Worm (Caenorhabditis elegans) whole organism, early embryonic: ENCODE data around the gene C05C8.1.

Experiments
- B0310.2 ChIP-seq: sonication (generic microtip); optimal IDR thresholded peaks from 2 replicates; lab custom pipeline; 2016; ENCODE audit warnings: mild to moderate bottlenecking, missing genetic modification characterization, missing compliant biosample characterization
- F13C5.2 ChIP-seq: sonication (generic microtip); optimal IDR thresholded peaks from 2 replicates; lab custom pipeline; 2017; ENCODE audit warnings: mild to moderate bottlenecking, missing genetic modification characterization, inconsistent platforms, missing compliant biosample characterization
- aly-1 ChIP-seq: sonication (generic microtip); optimal IDR thresholded peaks from 2 replicates; lab custom pipeline; 2016; ENCODE audit warnings: missing genetic modification characterization, missing compliant biosample characterization
- ama-1 ChIP-seq: fragments of 150-350 bp; optimal IDR thresholded peaks from 2 replicates; lab custom pipeline; 2014
- ceh-13 ChIP-seq: fragments of 200-800 bp; sonication (Bioruptor generic); optimal IDR thresholded peaks from 2 replicates; lab custom pipeline; 2018; ENCODE audit warnings: mild to moderate bottlenecking, missing genetic modification characterization, missing compliant biosample characterization
- ceh-36 ChIP-seq: sonication (generic microtip); optimal IDR thresholded peaks from 2 replicates; lab custom pipeline; 2016; ENCODE audit warnings: missing genetic modification characterization, inconsistent platforms, missing compliant biosample characterization
- ets-7 ChIP-seq: sonication (generic microtip); optimal IDR thresholded peaks from 2 replicates; lab custom pipeline; 2016; ENCODE audit warnings: missing genotype, missing genetic modification characterization, missing compliant biosample characterization
- flt-1 ChIP-seq: fragments of 200-800 bp; sonication (Bioruptor generic); IDR thresholded peaks from 2 replicates; pipeline ENCODE4 v1.3.6; 2022; ENCODE audit warnings: missing genetic modification characterization, missing compliant biosample characterization
- hmbx-1 ChIP-seq: sonication (generic microtip); optimal IDR thresholded peaks from 2 replicates; lab custom pipeline; 2016; ENCODE audit warnings: mild to moderate bottlenecking, missing genetic modification characterization, missing compliant biosample characterization
- hmg-4 ChIP-seq: fragments of 200-800 bp; sonication (Bioruptor generic); optimal IDR thresholded peaks from 2 replicates; lab custom pipeline; 2018; ENCODE audit warnings: mild to moderate bottlenecking, missing genetic modification characterization, missing compliant biosample characterization
- hnd-1 ChIP-seq: sonication (generic microtip); optimal IDR thresholded peaks from 2 replicates; lab custom pipeline; 2016; ENCODE audit warnings: missing genetic modification characterization, missing compliant biosample characterization
- pes-1 ChIP-seq: fragments of 200-800 bp; sonication (Bioruptor generic); IDR thresholded peaks from 2 replicates; pipeline ENCODE4 v1.3.6; 2022; ENCODE audit warnings: missing genetic modification reagents, missing genetic modification characterization, missing compliant biosample characterization
- scrt-1 ChIP-seq: fragments of 200-800 bp; sonication (Bioruptor generic); IDR thresholded peaks from 2 replicates; pipeline ENCODE4 v1.3.6; 2022; ENCODE audit warnings: missing genetic modification characterization, missing compliant biosample characterization
- sea-1 ChIP-seq: fragments of 200-800 bp; sonication (Bioruptor generic); conservative IDR thresholded peaks from 2 replicates; pipeline ENCODE4 v1.3.6; 2022; ENCODE audit warnings: missing genetic modification characterization, missing compliant biosample characterization
- tbx-11 ChIP-seq: fragments of 200-800 bp; sonication (Bioruptor generic); IDR thresholded peaks from 2 replicates; pipeline ENCODE4 v1.3.6; 2022; ENCODE audit warnings: missing genetic modification characterization, missing compliant biosample characterization
- tbx-37 ChIP-seq: fragments of 200-800 bp; sonication (Bioruptor generic); conservative IDR thresholded peaks from 2 replicates; pipeline ENCODE4 v1.3.6; 2022; ENCODE audit warnings: missing genetic modification reagents, missing genetic modification characterization, missing compliant biosample characterization
- tra-4 ChIP-seq: sonication (generic microtip); optimal IDR thresholded peaks from 2 replicates; lab custom pipeline; 2017; ENCODE audit warnings: missing genetic modification characterization, missing compliant biosample characterization

C05C8.1 gene

DNA sequence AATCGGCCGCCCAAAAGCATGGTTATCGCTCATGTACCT lies 2.7 kb upstream of the C05C8.1 start, which contains the start of gene hpo-9:
Gene hpo-9, minus strand, starts transcription at position 37 of the 39 bp plus-strand sequence.
- TF ChIP-seq B0310.2 (tag; lab: Kevin White, UChicago) (no peak), aly-1 (tag; lab: Kevin White, UChicago) (no peak), hmg-4 (GFP tag; lab: Kevin White, UChicago) (no peak), sea-1 (GFP tag; lab: Robert Waterston, UW) (no peak), tra-4 (no peak), tbx-37 (no peak), ets-7 (tag; lab: Kevin White, UChicago) (no peak), flt-1 (no peak), ceh-13 (GFP tag; lab: Kevin White, UChicago) (no peak), hmbx-1 (no peak), ama-1 (lab: Kevin White, UChicago) (no peak), pes-1 (no peak), scrt-1 (GFP tag; lab: Robert Waterston, UW) (no peak), ceh-36 (no peak), hnd-1 (no peak), tbx-11 (GFP tag; lab: Robert Waterston, UW) (no peak), F13C5.2 (tag; lab: Kevin White, UChicago) (no peak)

DNA sequence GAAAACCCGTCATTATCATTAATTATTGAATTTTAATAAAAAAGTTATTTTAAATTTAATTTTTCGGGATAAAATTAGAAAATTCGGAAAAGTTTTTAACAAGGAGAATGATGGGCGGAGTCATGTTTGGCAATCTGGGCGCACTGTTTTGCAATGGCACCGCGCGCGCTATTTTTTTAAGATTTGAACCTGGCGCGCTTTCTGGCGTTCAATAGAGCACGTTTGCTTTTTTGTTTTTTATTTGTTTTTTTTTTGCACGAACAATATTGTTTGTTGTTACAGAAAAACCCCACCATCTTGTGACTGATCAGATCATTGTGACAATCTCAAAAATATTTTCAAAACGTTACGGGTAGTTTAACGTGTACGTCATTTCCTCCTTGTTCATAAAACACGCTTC lies 2.4 kb upstream of the C05C8.1 start, which contains the start of gene hyls-1:
Gene hyls-1, plus strand, starts transcription at position 249 of the 400 bp plus-strand sequence.
- peak; percentile 60 for TF ChIP-seq F13C5.2 (tag; lab: Kevin White, UChicago)
- no peak for TF ChIP-seq B0310.2 (tag; lab: Kevin White, UChicago)
- no peak for TF ChIP-seq tra-4
- TF ChIP-seq tbx-37 = peak; percentile 41; the same call in 1 of the 2 replicates
- no peak for TF ChIP-seq ceh-36
- TF ChIP-seq hmg-4 (GFP tag; lab: Kevin White, UChicago) = peak; percentile 5
- TF ChIP-seq hmbx-1 = no peak

DNA sequence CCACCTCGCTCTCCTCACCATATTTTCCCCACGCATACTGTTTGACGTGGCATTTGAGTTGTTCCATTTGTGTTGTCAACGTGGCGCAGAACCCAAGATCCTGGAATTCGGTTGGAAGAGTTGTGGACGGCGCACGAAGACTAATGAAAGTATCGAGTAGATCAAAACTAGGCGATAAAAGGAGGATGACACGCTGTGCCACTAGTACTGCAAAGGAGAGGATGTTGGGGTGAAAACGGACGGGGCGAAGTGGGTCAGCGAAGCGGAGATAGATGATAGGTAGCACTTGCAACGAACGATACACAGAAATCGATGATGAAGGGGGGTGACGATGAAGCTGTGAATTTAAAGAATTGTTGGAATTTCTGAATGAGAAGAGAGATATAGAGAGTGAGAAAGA lies 7.4 kb downstream of the C05C8.1 start, which contains the start of gene C05C8.7:
Gene C05C8.7, minus strand, starts transcription at position 100 of the 400 bp plus-strand sequence.
- TF ChIP-seq B0310.2 (tag; lab: Kevin White, UChicago) = no peak
- TF ChIP-seq ceh-13 (GFP tag; lab: Kevin White, UChicago) = no peak
- no peak for TF ChIP-seq scrt-1 (GFP tag; lab: Robert Waterston, UW)
- TF ChIP-seq hmbx-1 = no peak
- no peak for TF ChIP-seq flt-1
- TF ChIP-seq hmg-4 (GFP tag; lab: Kevin White, UChicago) = no peak

DNA sequence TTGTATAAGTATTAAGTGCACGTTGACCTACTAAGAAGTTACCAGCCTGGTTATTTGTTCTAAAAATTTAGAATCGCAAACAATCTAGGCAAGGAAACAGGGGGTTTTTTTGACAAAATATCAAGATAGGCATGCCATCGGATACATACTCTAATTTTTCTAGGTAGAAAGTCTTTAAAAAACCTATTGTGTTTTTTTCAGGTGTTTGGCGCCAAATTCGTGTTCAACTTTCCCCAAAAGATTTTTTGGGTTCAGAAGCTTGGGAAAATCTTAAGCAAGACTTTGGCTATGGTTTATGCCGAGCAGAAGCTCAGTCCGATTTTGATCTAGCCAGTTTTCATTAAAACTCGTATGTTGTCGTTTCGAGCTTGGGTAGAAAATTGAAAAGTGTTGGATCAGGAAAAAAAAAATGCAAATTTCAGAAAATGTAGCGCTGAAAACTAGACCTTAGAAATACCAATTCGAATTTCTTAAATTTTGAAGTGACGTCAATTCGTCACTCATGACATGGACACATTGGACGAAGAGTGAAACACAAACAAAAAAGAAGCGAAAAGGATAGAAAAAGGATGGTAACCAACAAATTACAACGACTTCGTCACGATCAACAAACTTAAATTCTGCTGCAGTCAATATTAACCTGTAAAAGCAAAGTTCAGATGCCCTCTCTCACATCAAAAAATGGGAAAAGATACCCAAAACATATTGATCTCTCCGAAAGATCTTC lies 8.8 kb downstream of the C05C8.1 start:
- no peak for TF ChIP-seq ceh-13 (GFP tag; lab: Kevin White, UChicago)
- TF ChIP-seq hmg-4 (GFP tag; lab: Kevin White, UChicago) = no peak
- no peak for TF ChIP-seq tbx-37
- no peak for TF ChIP-seq ceh-36
- TF ChIP-seq B0310.2 (tag; lab: Kevin White, UChicago) = no peak
- no peak for TF ChIP-seq aly-1 (tag; lab: Kevin White, UChicago)
- TF ChIP-seq flt-1 = no peak
- no peak for TF ChIP-seq tbx-11 (GFP tag; lab: Robert Waterston, UW)
- no peak for TF ChIP-seq ets-7 (tag; lab: Kevin White, UChicago)
- no peak for TF ChIP-seq hmbx-1
- no peak for TF ChIP-seq sea-1 (GFP tag; lab: Robert Waterston, UW)
- TF ChIP-seq tra-4 = no peak
- TF ChIP-seq F13C5.2 (tag; lab: Kevin White, UChicago) = no peak
- no peak for TF ChIP-seq ama-1 (lab: Kevin White, UChicago)
- no peak for TF ChIP-seq scrt-1 (GFP tag; lab: Robert Waterston, UW)

DNA sequence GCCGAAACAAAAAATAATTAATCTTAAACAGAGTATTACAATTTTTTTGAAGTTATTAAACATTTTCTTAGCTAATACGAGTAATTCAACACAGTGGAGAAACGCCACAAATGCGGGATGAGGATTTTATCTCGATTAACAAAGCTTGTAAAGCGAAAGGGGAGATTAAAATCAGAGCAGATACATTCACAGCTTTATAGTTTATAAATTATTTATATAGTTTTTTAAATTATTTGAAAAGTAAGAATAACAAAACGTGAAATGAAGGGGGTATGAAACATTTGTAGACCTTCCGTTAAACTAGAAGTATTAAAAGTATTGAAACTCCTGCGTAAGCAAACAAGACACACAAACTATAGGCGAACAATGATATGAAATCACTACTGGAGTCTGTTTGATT lies 15.5 kb downstream of the C05C8.1 start, which contains the start of gene C05C8.8:
Gene C05C8.8, minus strand, starts transcription at position 101 of the 400 bp plus-strand sequence.
- no peak for TF ChIP-seq tbx-37
- TF ChIP-seq scrt-1 (GFP tag; lab: Robert Waterston, UW) = no peak
- no peak for TF ChIP-seq ceh-36
- no peak for TF ChIP-seq hmg-4 (GFP tag; lab: Kevin White, UChicago)
- TF ChIP-seq B0310.2 (tag; lab: Kevin White, UChicago) = no peak
- no peak for TF ChIP-seq tbx-11 (GFP tag; lab: Robert Waterston, UW)
- TF ChIP-seq tra-4 = no peak
- TF ChIP-seq ets-7 (tag; lab: Kevin White, UChicago) = no peak
- TF ChIP-seq F13C5.2 (tag; lab: Kevin White, UChicago) = no peak
- no peak for TF ChIP-seq ama-1 (lab: Kevin White, UChicago)
- TF ChIP-seq hnd-1 = no peak
- no peak for TF ChIP-seq aly-1 (tag; lab: Kevin White, UChicago)
- TF ChIP-seq flt-1 = no peak
- no peak for TF ChIP-seq ceh-13 (GFP tag; lab: Kevin White, UChicago)
- no peak for TF ChIP-seq sea-1 (GFP tag; lab: Robert Waterston, UW)
- TF ChIP-seq hmbx-1 = no peak
- TF ChIP-seq pes-1 = no peak

DNA sequence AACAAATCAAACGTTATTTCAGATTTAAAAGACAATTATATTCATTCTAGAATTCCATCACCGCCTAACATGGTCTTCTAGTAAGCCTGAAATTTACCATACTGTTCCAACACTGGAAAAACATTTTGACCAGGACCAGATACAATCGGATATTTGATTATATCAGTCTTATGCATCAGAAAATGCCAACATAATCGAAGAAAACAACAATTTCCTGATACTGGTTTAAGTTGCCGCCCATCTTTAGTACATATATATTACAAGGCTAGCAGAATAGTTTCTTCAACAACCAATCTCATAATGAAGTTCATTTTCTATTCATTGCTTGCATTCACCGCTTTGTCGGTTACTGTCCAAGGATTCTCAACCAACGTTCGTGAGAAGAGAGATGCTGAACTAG lies 19.4 kb downstream of the C05C8.1 start, which contains the start of gene C13A2.12:
Gene C13A2.12, plus strand, starts transcription at position 301 of the 400 bp plus-strand sequence.
- TF ChIP-seq ama-1 (lab: Kevin White, UChicago) = no peak
- TF ChIP-seq hmbx-1 = no peak
- no peak for TF ChIP-seq flt-1
- TF ChIP-seq scrt-1 (GFP tag; lab: Robert Waterston, UW) = no peak
- no peak for TF ChIP-seq ceh-36
- no peak for TF ChIP-seq hnd-1
- no peak for TF ChIP-seq hmg-4 (GFP tag; lab: Kevin White, UChicago)
- no peak for TF ChIP-seq tbx-11 (GFP tag; lab: Robert Waterston, UW)
- no peak for TF ChIP-seq ceh-13 (GFP tag; lab: Kevin White, UChicago)
- no peak for TF ChIP-seq B0310.2 (tag; lab: Kevin White, UChicago)
- TF ChIP-seq tra-4 = no peak
- TF ChIP-seq tbx-37 = no peak
- TF ChIP-seq ets-7 (tag; lab: Kevin White, UChicago) = no peak
- TF ChIP-seq pes-1 = no peak

DNA sequence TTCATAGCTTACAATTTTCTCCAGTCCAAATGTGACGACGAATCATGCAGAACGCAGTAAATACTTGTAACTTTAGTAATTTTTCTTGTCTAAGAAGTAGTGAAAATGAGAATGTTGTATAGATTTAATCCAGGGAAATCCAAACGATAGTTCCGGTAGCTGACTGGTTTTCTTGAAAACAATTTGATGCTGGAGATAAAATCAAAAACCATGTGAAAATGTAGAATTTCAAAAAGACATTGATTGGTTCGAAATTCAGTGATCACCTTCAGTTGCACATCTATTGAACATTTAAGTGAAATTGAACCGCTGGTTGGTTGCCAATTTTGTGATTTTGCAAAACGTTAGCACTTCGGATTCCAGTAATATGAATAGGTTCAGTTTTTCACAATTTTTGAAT lies 24.5 kb downstream of the C05C8.1 start, which contains the start of gene C13A2.9:
Gene C13A2.9, minus strand, starts transcription at position 101 of the 400 bp plus-strand sequence.
- TF ChIP-seq hnd-1 (no peak), ceh-13 (GFP tag; lab: Kevin White, UChicago) (no peak), pes-1 (no peak), tra-4 (no peak), hmbx-1 (no peak), flt-1 (no peak), scrt-1 (GFP tag; lab: Robert Waterston, UW) (no peak), ets-7 (tag; lab: Kevin White, UChicago) (no peak), hmg-4 (GFP tag; lab: Kevin White, UChicago) (no peak), aly-1 (tag; lab: Kevin White, UChicago) (no peak), F13C5.2 (tag; lab: Kevin White, UChicago) (no peak)
